Fruit fly (Drosophila melanogaster) whole organism, prepupa: ENCODE measurements around the gene bi.

Source experiments
- Blimp-1 ChIP-seq: fragments of 200-800 bp; sonication (Bioruptor generic); optimal IDR thresholded peaks from 3 replicates; lab custom pipeline; 2017; ENCODE audit warnings: missing biosample characterization, missing genetic modification characterization, mild to moderate bottlenecking, moderate library complexity, missing genetic modification reagents
- CG10631 ChIP-seq: fragments of 200-800 bp; sonication (Bioruptor generic); optimal IDR thresholded peaks from 2 replicates; lab custom pipeline; 2016; ENCODE audit warnings: missing biosample characterization, missing genetic modification characterization
- CG10669 ChIP-seq: fragments of 200-800 bp; sonication (Bioruptor generic); optimal IDR thresholded peaks from 3 replicates; lab custom pipeline; 2018; ENCODE audit warnings: missing biosample characterization, mild to moderate bottlenecking, missing genetic modification characterization, moderate library complexity
- CG11294 ChIP-seq: fragments of 200-800 bp; sonication (Bioruptor generic); IDR thresholded peaks from 2 replicates; pipeline ENCODE4 v1.3.6; 2022; ENCODE audit warnings: missing biosample characterization, missing genetic modification characterization
- CG11902 ChIP-seq: fragments of 200-800 bp; sonication (Bioruptor generic); optimal IDR thresholded peaks from 3 replicates; lab custom pipeline; 2016; ENCODE audit warnings: missing biosample characterization, missing genetic modification characterization
- CG15336 ChIP-seq: fragments of 200-800 bp; sonication (Bioruptor generic); IDR thresholded peaks from 2 replicates; pipeline ENCODE4 v1.3.6; 2022; ENCODE audit warnings: missing biosample characterization, missing genetic modification characterization
- CG1621 ChIP-seq: fragments of 200-800 bp; sonication (Bioruptor generic); optimal IDR thresholded peaks from 3 replicates; lab custom pipeline; 2018; ENCODE audit warnings: missing biosample characterization, mild to moderate bottlenecking, missing genetic modification characterization
- CG16779 ChIP-seq: fragments of 200-800 bp; sonication (Bioruptor generic); optimal IDR thresholded peaks from 3 replicates; lab custom pipeline; 2017; ENCODE audit warnings: missing biosample characterization, mild to moderate bottlenecking, missing genetic modification characterization
- CG3032 ChIP-seq: fragments of 200-800 bp; optimal IDR thresholded peaks from 2 replicates; lab custom pipeline; 2019; ENCODE audit warnings: missing biosample characterization, mild to moderate bottlenecking, missing genetic modification characterization, moderate library complexity
- CG31627 ChIP-seq: fragments of 200-800 bp; sonication (Bioruptor generic); optimal IDR thresholded peaks from 3 replicates; lab custom pipeline; 2016; ENCODE audit warnings: missing biosample characterization, missing genetic modification characterization
- CG32006 ChIP-seq: fragments of 200-800 bp; sonication (Bioruptor generic); optimal IDR thresholded peaks from 3 replicates; lab custom pipeline; 2017; ENCODE audit warnings: missing biosample characterization, mild to moderate bottlenecking, missing genetic modification characterization
- CG34406 ChIP-seq: fragments of 200-800 bp; sonication (Bioruptor generic); optimal IDR thresholded peaks from 3 replicates; lab custom pipeline; 2016; ENCODE audit warnings: missing biosample characterization, missing genetic modification characterization
- CG3919 ChIP-seq: fragments of 200-800 bp; sonication (Bioruptor generic); optimal IDR thresholded peaks from 3 replicates; lab custom pipeline; 2016; ENCODE audit warnings: missing biosample characterization, missing genetic modification characterization
- CG4318 ChIP-seq: fragments of 200-800 bp; sonication (Bioruptor generic); optimal IDR thresholded peaks from 3 replicates; lab custom pipeline; 2017; ENCODE audit warnings: missing biosample characterization, mild to moderate bottlenecking, missing genetic modification characterization
- CG6163 ChIP-seq: fragments of 200-800 bp; sonication (Bioruptor generic); IDR thresholded peaks from 3 replicates; pipeline ENCODE4 v1.3.6; 2022; ENCODE audit warnings: missing biosample characterization, missing genetic modification characterization
- CG6276 ChIP-seq: fragments of 200-800 bp; sonication (Bioruptor generic); optimal IDR thresholded peaks from 2 replicates; lab custom pipeline; 2017; ENCODE audit warnings: missing biosample characterization, mild to moderate bottlenecking, missing genetic modification characterization
- CG6792 ChIP-seq: fragments of 200-800 bp; sonication (Bioruptor generic); optimal IDR thresholded peaks from 3 replicates; lab custom pipeline; 2016; ENCODE audit warnings: missing biosample characterization, missing genetic modification characterization
- CG6808 ChIP-seq: fragments of 200-800 bp; sonication (Bioruptor generic); optimal IDR thresholded peaks from 3 replicates; lab custom pipeline; 2017; ENCODE audit warnings: missing biosample characterization, missing genetic modification characterization, mild to moderate bottlenecking, moderate library complexity, missing genetic modification reagents
- CG7368 ChIP-seq: fragments of 200-800 bp; sonication (Bioruptor generic); optimal IDR thresholded peaks from 3 replicates; lab custom pipeline; 2016; ENCODE audit warnings: missing biosample characterization, missing genetic modification characterization
- CG8119 ChIP-seq: fragments of 200-800 bp; sonication (Bioruptor generic); IDR thresholded peaks from 3 replicates; pipeline ENCODE4 v1.3.6; 2022; ENCODE audit warnings: missing biosample characterization, missing genetic modification characterization
- CG8632 ChIP-seq: fragments of 200-800 bp; sonication (Bioruptor generic); optimal IDR thresholded peaks from 3 replicates; lab custom pipeline; 2016; ENCODE audit warnings: missing biosample characterization, missing genetic modification characterization
- CG9139 ChIP-seq: fragments of 200-800 bp; sonication (Bioruptor generic); optimal IDR thresholded peaks from 3 replicates; lab custom pipeline; 2017; ENCODE audit warnings: missing biosample characterization, mild to moderate bottlenecking, missing genetic modification characterization
- Eip75B ChIP-seq: fragments of 200-800 bp; sonication (Bioruptor generic); optimal IDR thresholded peaks from 3 replicates; lab custom pipeline; 2016; ENCODE audit warnings: missing biosample characterization, missing genetic modification characterization
- Eip78C ChIP-seq: fragments of 200-800 bp; sonication (Bioruptor generic); peaks from one replicate; lab custom pipeline; 2016; ENCODE audit warnings: missing biosample characterization, missing genetic modification characterization
- Eip93F ChIP-seq: fragments of 200-800 bp; sonication (Bioruptor generic); optimal IDR thresholded peaks from 2 replicates; lab custom pipeline; 2016; ENCODE audit warnings: missing biosample characterization, mild to moderate bottlenecking, missing genetic modification characterization
- Ets21C ChIP-seq: fragments of 200-800 bp; sonication (Bioruptor generic); optimal IDR thresholded peaks from 3 replicates; lab custom pipeline; 2016; ENCODE audit warnings: missing biosample characterization, missing genetic modification characterization
- Hr38 ChIP-seq: sonication (Bioruptor generic); optimal IDR thresholded peaks from 2 replicates; lab custom pipeline; 2016; ENCODE audit warnings: missing biosample characterization, missing genetic modification characterization
- Hr39 ChIP-seq: fragments of 200-800 bp; sonication (Bioruptor generic); optimal IDR thresholded peaks from 2 replicates; lab custom pipeline; 2016; ENCODE audit warnings: missing biosample characterization, missing genetic modification characterization
- Hr4 ChIP-seq: fragments of 200-800 bp; sonication (Bioruptor generic); optimal IDR thresholded peaks from 3 replicates; lab custom pipeline; 2016; ENCODE audit warnings: missing biosample characterization, missing genetic modification characterization
- Lpt ChIP-seq: fragments of 200-800 bp; sonication (Bioruptor generic); optimal IDR thresholded peaks from 3 replicates; lab custom pipeline; 2016; ENCODE audit warnings: missing biosample characterization, missing genetic modification characterization
- Met ChIP-seq: fragments of 200-800 bp; sonication (Bioruptor generic); optimal IDR thresholded peaks from 3 replicates; lab custom pipeline; 2016; ENCODE audit warnings: missing biosample characterization, missing genetic modification characterization
- OdsH ChIP-seq: fragments of 200-800 bp; sonication (Bioruptor generic); optimal IDR thresholded peaks from 3 replicates; lab custom pipeline; 2016; ENCODE audit warnings: missing biosample characterization, missing genetic modification characterization
- Smox ChIP-seq: fragments of 200-800 bp; sonication (Bioruptor generic); optimal IDR thresholded peaks from 3 replicates; lab custom pipeline; 2016; ENCODE audit warnings: missing biosample characterization, missing genetic modification characterization
- Sox102F ChIP-seq: fragments of 200-800 bp; sonication (Bioruptor generic); optimal IDR thresholded peaks from 2 replicates; lab custom pipeline; 2016; ENCODE audit warnings: missing biosample characterization, mild to moderate bottlenecking, missing genetic modification characterization
- Sox14 ChIP-seq: fragments of 200-800 bp; sonication (Bioruptor generic); optimal IDR thresholded peaks from 3 replicates; lab custom pipeline; 2016; ENCODE audit warnings: missing biosample characterization, missing genetic modification characterization
- Sox15 ChIP-seq: fragments of 200-800 bp; sonication (Bioruptor generic); optimal IDR thresholded peaks from 3 replicates; lab custom pipeline; 2016; ENCODE audit warnings: missing biosample characterization, missing genetic modification characterization
- acj6 ChIP-seq: fragments of 200-800 bp; sonication (Bioruptor generic); optimal IDR thresholded peaks from 3 replicates; lab custom pipeline; 2016; ENCODE audit warnings: missing biosample characterization, missing genetic modification characterization
- cyc ChIP-seq: fragments of 200-800 bp; sonication (Bioruptor generic); optimal IDR thresholded peaks from 3 replicates; lab custom pipeline; 2016; ENCODE audit warnings: missing biosample characterization, missing genetic modification characterization
- dsx ChIP-seq: fragments of 200-800 bp; optimal IDR thresholded peaks from 3 replicates; lab custom pipeline; 2019; ENCODE audit warnings: missing biosample characterization, mild to moderate bottlenecking, missing genetic modification characterization, moderate library complexity; ENCODE audit not compliant: poor library complexity, severe bottlenecking
- eg ChIP-seq: fragments of 200-800 bp; sonication (Bioruptor generic); IDR thresholded peaks from 3 replicates; pipeline ENCODE4 v1.3.6; 2022; ENCODE audit warnings: missing biosample characterization, missing genetic modification characterization
- esn ChIP-seq: fragments of 200-800 bp; sonication (Bioruptor generic); optimal IDR thresholded peaks from 2 replicates; lab custom pipeline; 2016; ENCODE audit warnings: missing biosample characterization, mild to moderate bottlenecking, missing genetic modification characterization, moderate library complexity
- fd59A ChIP-seq: fragments of 200-800 bp; sonication (Bioruptor generic); optimal IDR thresholded peaks from 2 replicates; lab custom pipeline; 2017; ENCODE audit warnings: missing biosample characterization, mild to moderate bottlenecking, missing genetic modification characterization, missing genetic modification reagents
- fd85E ChIP-seq: fragments of 200-800 bp; sonication (Bioruptor generic); optimal IDR thresholded peaks from 3 replicates; lab custom pipeline; 2016; ENCODE audit warnings: missing biosample characterization, missing genetic modification characterization
- fkh ChIP-seq: fragments of 200-800 bp; sonication (Bioruptor generic); optimal IDR thresholded peaks from 3 replicates; lab custom pipeline; 2017; ENCODE audit warnings: missing biosample characterization, mild to moderate bottlenecking, missing genetic modification characterization, moderate library complexity
- lz ChIP-seq: fragments of 200-800 bp; sonication (Bioruptor generic); optimal IDR thresholded peaks from 3 replicates; lab custom pipeline; 2016; ENCODE audit warnings: missing biosample characterization, missing genetic modification characterization
- net ChIP-seq: fragments of 200-800 bp; sonication (Bioruptor generic); optimal IDR thresholded peaks from 3 replicates; lab custom pipeline; 2016; ENCODE audit warnings: missing biosample characterization, missing genetic modification characterization
- pdm3 ChIP-seq: fragments of 200-800 bp; sonication (Bioruptor generic); optimal IDR thresholded peaks from 3 replicates; lab custom pipeline; 2016; ENCODE audit warnings: missing biosample characterization, missing genetic modification characterization
- salr ChIP-seq, 2 experiments: fragments of 200-800 bp; sonication (Bioruptor generic); optimal IDR thresholded peaks; 3 replicates each; lab custom pipeline; 2016 to 2018; ENCODE audit warnings: missing biosample characterization in 2 of 2, missing genetic modification characterization in 2 of 2, mild to moderate bottlenecking in 1 of 2
- spab ChIP-seq: fragments of 200-800 bp; sonication (Bioruptor generic); optimal IDR thresholded peaks from 2 replicates; lab custom pipeline; 2017; ENCODE audit warnings: missing biosample characterization, mild to moderate bottlenecking, missing genetic modification characterization, missing genetic modification reagents
- ss ChIP-seq, 2 experiments: fragments of 200-800 bp; sonication (Bioruptor generic); optimal IDR thresholded peaks; 2 replicates in 1 of 2; 3 replicates in 1 of 2; lab custom pipeline; 2017 to 2018; ENCODE audit warnings: mild to moderate bottlenecking in 2 of 2, missing biosample characterization in 2 of 2, missing genetic modification characterization in 2 of 2, moderate library complexity in 1 of 2
- svp ChIP-seq: fragments of 200-800 bp; sonication (Bioruptor generic); peaks from one replicate; lab custom pipeline; 2016; ENCODE audit warnings: missing biosample characterization, missing genetic modification characterization
- topi ChIP-seq: fragments of 200-800 bp; sonication (Bioruptor generic); optimal IDR thresholded peaks from 3 replicates; lab custom pipeline; 2016; ENCODE audit warnings: missing biosample characterization, missing genetic modification characterization
- vri ChIP-seq: fragments of 200-800 bp; sonication (Bioruptor generic); optimal IDR thresholded peaks from 3 replicates; lab custom pipeline; 2016; ENCODE audit warnings: missing biosample characterization, mild to moderate bottlenecking, missing genetic modification characterization

The bi gene

DNA sequence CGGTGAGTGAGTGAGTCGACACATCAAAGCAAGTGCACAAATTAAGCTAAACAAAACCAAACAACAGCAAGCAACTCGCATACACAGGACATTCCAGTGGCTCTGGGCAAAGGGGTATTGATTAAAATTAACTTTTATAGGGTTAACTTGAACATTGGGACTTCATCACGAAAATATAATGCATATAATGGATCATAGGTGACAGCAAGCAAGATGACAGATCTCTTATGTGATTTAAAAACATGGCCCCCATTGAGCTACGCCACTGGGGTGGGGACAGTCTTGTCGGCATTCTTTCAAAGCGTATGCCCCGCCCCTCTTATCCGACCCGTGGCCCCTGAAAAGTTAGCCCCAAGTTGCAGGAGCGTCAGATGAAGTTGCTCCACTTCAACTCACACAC lies 90.9 kb downstream of the bi start:
- peak; percentile 18 for TF ChIP-seq CG10631 (GFP tag; lab: Kevin White, UChicago)
- TF ChIP-seq CG6808 (GFP tag; lab: Kevin White, UChicago): peak; percentile 31
- TF ChIP-seq OdsH (GFP tag; lab: Kevin White, UChicago): peak; percentile 6
- TF ChIP-seq CG8119 (GFP tag; lab: Robert Waterston, UW): no peak
- TF ChIP-seq esn (GFP tag; lab: Kevin White, UChicago): peak; percentile 41
- TF ChIP-seq Hr39: peak; percentile 51
- TF ChIP-seq CG8632 (GFP tag; lab: Kevin White, UChicago): no peak
- TF ChIP-seq Sox102F (GFP tag; lab: Kevin White, UChicago): peak; percentile 19
- TF ChIP-seq fd59A: peak; percentile 36
- TF ChIP-seq topi (GFP tag; lab: Kevin White, UChicago): peak; percentile 44
- TF ChIP-seq cyc (GFP tag; lab: Kevin White, UChicago): peak; percentile 35
- peak; percentile 11 for TF ChIP-seq Eip75B (GFP tag; lab: Kevin White, UChicago)
- TF ChIP-seq Eip78C (GFP tag; lab: Kevin White, UChicago): peak; percentile 35
- TF ChIP-seq CG34406: peak; percentile 30
- no peak for TF ChIP-seq salr (GFP tag; optimal IDR thresholded peaks at IDR 0.05; lab: Kevin White, UChicago)
- TF ChIP-seq svp (GFP tag; lab: Kevin White, UChicago): peak; percentile 77
- TF ChIP-seq lz (GFP tag; lab: Kevin White, UChicago): peak; percentile 41
- TF ChIP-seq ss (GFP tag; optimal IDR thresholded peaks at IDR 0.05; lab: Kevin White, UChicago): peak in 1 of 2 experiments; percentile 32
- peak; percentile 26 for TF ChIP-seq vri (GFP tag; lab: Kevin White, UChicago)
- no peak for TF ChIP-seq CG4318 (GFP tag; lab: Kevin White, UChicago)
- TF ChIP-seq eg (GFP tag; lab: Robert Waterston, UW): no peak
- TF ChIP-seq Smox (GFP tag; lab: Kevin White, UChicago): peak; percentile 34
- TF ChIP-seq CG9139: no peak
- peak; percentile 1 for TF ChIP-seq CG7368 (GFP tag; lab: Kevin White, UChicago)
- TF ChIP-seq CG31627 (GFP tag; lab: Kevin White, UChicago): peak; percentile 41
- no peak for TF ChIP-seq Hr4 (GFP tag; lab: Kevin White, UChicago)
- no peak for TF ChIP-seq Blimp-1 (GFP tag; lab: Kevin White, UChicago)
- TF ChIP-seq Ets21C (GFP tag; lab: Kevin White, UChicago): no peak
- TF ChIP-seq dsx (GFP tag; lab: Kevin White, UChicago): peak; percentile 13
- no peak for TF ChIP-seq Eip93F (GFP tag; lab: Kevin White, UChicago)
- TF ChIP-seq CG11294 (GFP tag; lab: Robert Waterston, UW): no peak
- no peak for TF ChIP-seq fkh (GFP tag; lab: Kevin White, UChicago)
- TF ChIP-seq CG3919 (GFP tag; lab: Kevin White, UChicago): peak; percentile 45
- no peak for TF ChIP-seq CG16779 (tag; lab: Kevin White, UChicago)
- TF ChIP-seq CG11902 (GFP tag; lab: Kevin White, UChicago): no peak
- TF ChIP-seq Sox14 (GFP tag; lab: Kevin White, UChicago): peak; percentile 34
- no peak for TF ChIP-seq CG6276 (GFP tag; lab: Kevin White, UChicago)
- TF ChIP-seq Hr38 (GFP tag; lab: Kevin White, UChicago): no peak
- TF ChIP-seq fd85E: no peak
- TF ChIP-seq pdm3: peak; percentile 30
- TF ChIP-seq acj6 (GFP tag; lab: Kevin White, UChicago): peak; percentile 25
- no peak for TF ChIP-seq Sox15
- peak; percentile 44 for TF ChIP-seq Met
- peak; percentile 29 for TF ChIP-seq CG32006
- TF ChIP-seq CG15336 (GFP tag; lab: Robert Waterston, UW): no peak
- TF ChIP-seq CG10669 (GFP tag; lab: Kevin White, UChicago): peak; percentile 19
- peak; percentile 10 for TF ChIP-seq spab
- peak; percentile 20 for TF ChIP-seq CG1621 (tag; lab: Kevin White, UChicago)
- peak; percentile 29 for TF ChIP-seq CG3032
- TF ChIP-seq CG6792: peak; percentile 29
- TF ChIP-seq net (GFP tag; lab: Kevin White, UChicago): no peak
- TF ChIP-seq Lpt (GFP tag; lab: Kevin White, UChicago): no peak
- peak; percentile 39; the same call in 1 of the 3 replicates for TF ChIP-seq CG6163 (GFP tag; lab: Robert Waterston, UW)
